Fruit fly (Drosophila melanogaster) whole organism, wandering third instar larva: ENCODE data around the gene CG18428.

Experiments
- Abd-B ChIP-seq: fragments of >200 bp; optimal IDR thresholded peaks from 2 replicates; lab custom pipeline; 2017; ENCODE audit warnings: missing biosample characterization, missing genetic modification characterization
- CG32264 ChIP-seq: fragments of 200-800 bp; sonication (Bioruptor generic); optimal IDR thresholded peaks from 2 replicates; lab custom pipeline; 2016; ENCODE audit warnings: missing biosample characterization, missing genetic modification characterization
- CG9705 ChIP-seq: fragments of 200-800 bp; sonication (Bioruptor generic); optimal IDR thresholded peaks from 2 replicates; lab custom pipeline; 2018; ENCODE audit warnings: missing biosample characterization, mild to moderate bottlenecking, missing genetic modification characterization
- CrebA ChIP-seq: fragments of 200-800 bp; sonication (Bioruptor generic); optimal IDR thresholded peaks from 2 replicates; lab custom pipeline; 2016; ENCODE audit warnings: missing biosample characterization, mild to moderate bottlenecking, missing genetic modification characterization, borderline replicate concordance
- Dfd ChIP-seq: fragments of >200 bp; optimal IDR thresholded peaks from 2 replicates; lab custom pipeline; 2017; ENCODE audit warnings: missing biosample characterization, missing genetic modification characterization
- Dif ChIP-seq: fragments of 200-275, 200-300 bp; sonication (Bioruptor generic); optimal IDR thresholded peaks from 2 replicates; lab custom pipeline; 2018; ENCODE audit warnings: missing biosample characterization, missing genetic modification characterization; ENCODE audit not compliant: partially characterized antibody
- GATAd ChIP-seq: sonication (Bioruptor generic); optimal IDR thresholded peaks from 2 replicates; lab custom pipeline; 2016; ENCODE audit warnings: missing biosample characterization, missing genetic modification characterization
- HLH106 ChIP-seq: fragments of 200-800 bp; optimal IDR thresholded peaks from 3 replicates; lab custom pipeline; 2019; ENCODE audit warnings: missing biosample characterization, mild to moderate bottlenecking, missing genetic modification characterization, moderate library complexity
- Hnf4 ChIP-seq: fragments of 200-800 bp; sonication (Bioruptor generic); optimal IDR thresholded peaks from 2 replicates; lab custom pipeline; 2016; ENCODE audit warnings: missing biosample characterization, mild to moderate bottlenecking, missing genetic modification characterization
- Hr78 ChIP-seq: fragments of >200 bp; optimal IDR thresholded peaks from 2 replicates; lab custom pipeline; 2017; ENCODE audit warnings: missing biosample characterization, missing genetic modification characterization
- Hr83 ChIP-seq: fragments of 200-300 bp; sonication (Bioruptor generic); optimal IDR thresholded peaks from 2 replicates; lab custom pipeline; 2016; ENCODE audit warnings: missing biosample characterization, mild to moderate bottlenecking, missing genetic modification characterization, moderate library complexity; ENCODE audit not compliant: poor library complexity, severe bottlenecking
- Jra ChIP-seq: sonication (Bioruptor generic); optimal IDR thresholded peaks from 2 replicates; lab custom pipeline; 2016; ENCODE audit warnings: missing biosample characterization, missing genetic modification characterization
- Mio ChIP-seq: sonication (Bioruptor generic); optimal IDR thresholded peaks from 2 replicates; lab custom pipeline; 2016; ENCODE audit warnings: missing biosample characterization, missing genetic modification characterization
- Myc ChIP-seq: fragments of >200 bp; optimal IDR thresholded peaks from 2 replicates; lab custom pipeline; 2017
- N ChIP-seq: fragments of >200 bp; optimal IDR thresholded peaks from 2 replicates; lab custom pipeline; 2018; ENCODE audit warnings: missing biosample characterization, missing external identifiers, missing genetic modification characterization
- OdsH ChIP-seq: fragments of 200-800 bp; sonication (Bioruptor generic); optimal IDR thresholded peaks from 2 replicates; lab custom pipeline; 2016; ENCODE audit warnings: missing biosample characterization, mild to moderate bottlenecking, missing genetic modification characterization
- Rel ChIP-seq, 2 experiments: fragments of 200-800 bp; sonication (Bioruptor generic) in 1 of 2; optimal IDR thresholded peaks; 2 replicates in 1 of 2; 3 replicates in 1 of 2; lab custom pipeline; 2016 to 2019; ENCODE audit warnings: mild to moderate bottlenecking in 2 of 2, missing biosample characterization in 2 of 2, missing genetic modification characterization in 2 of 2, moderate library complexity in 1 of 2
- Sp1 ChIP-seq: fragments of 200-800 bp; sonication (Bioruptor generic); optimal IDR thresholded peaks from 3 replicates; lab custom pipeline; 2019; ENCODE audit warnings: missing biosample characterization, mild to moderate bottlenecking, missing genetic modification characterization, moderate library complexity
- Vsx2 ChIP-seq: fragments of 200-300, 225-300 bp; sonication (Bioruptor generic); optimal IDR thresholded peaks from 2 replicates; lab custom pipeline; 2018; ENCODE audit warnings: missing biosample characterization, missing genetic modification characterization; ENCODE audit not compliant: partially characterized antibody
- br ChIP-seq: fragments of 200-800 bp; sonication (Bioruptor generic); optimal IDR thresholded peaks from 2 replicates; lab custom pipeline; 2016; ENCODE audit warnings: missing biosample characterization, missing genetic modification characterization
- brk ChIP-seq: fragments of 200-800 bp; sonication (Bioruptor generic); optimal IDR thresholded peaks from 2 replicates; lab custom pipeline; 2016; ENCODE audit warnings: missing biosample characterization, mild to moderate bottlenecking, missing genetic modification characterization
- dl ChIP-seq, 2 experiments: fragments of 175-275, 200-275 bp in 1 of 2; fragments of 200-275 bp in 1 of 2; sonication (Bioruptor generic); optimal IDR thresholded peaks; lab custom pipeline; 2018; ENCODE audit warnings: mild to moderate bottlenecking in 2 of 2, missing biosample characterization in 2 of 2, missing genetic modification characterization in 2 of 2, moderate library complexity in 2 of 2; ENCODE audit not compliant: partially characterized antibody in 2 of 2, insufficient read depth in 1 of 2
- dmrt93B ChIP-seq: fragments of 200-800 bp; sonication (Bioruptor generic); optimal IDR thresholded peaks from 2 replicates; lab custom pipeline; 2018; ENCODE audit warnings: missing biosample characterization, mild to moderate bottlenecking, missing genetic modification characterization
- dsf ChIP-seq: sonication (Bioruptor generic); optimal IDR thresholded peaks from 2 replicates; lab custom pipeline; 2016; ENCODE audit warnings: missing biosample characterization, missing genetic modification characterization, borderline replicate concordance
- ey ChIP-seq: fragments of 200-800 bp; sonication (Bioruptor generic); optimal IDR thresholded peaks from 2 replicates; lab custom pipeline; 2016; ENCODE audit warnings: missing biosample characterization, missing genetic modification characterization
- foxo ChIP-seq, 2 experiments: fragments of 200-800 bp; sonication (Bioruptor generic); optimal IDR thresholded peaks; 2 replicates in 1 of 2; 3 replicates in 1 of 2; lab custom pipeline; 2016 to 2017; ENCODE audit warnings: missing biosample characterization in 2 of 2, missing genetic modification characterization in 2 of 2
- fru ChIP-seq: fragments of 200-800 bp; sonication (Bioruptor generic); optimal IDR thresholded peaks from 3 replicates; lab custom pipeline; 2016; ENCODE audit warnings: missing biosample characterization, mild to moderate bottlenecking, missing genetic modification characterization
- h ChIP-seq: fragments of 200-800 bp; sonication (Bioruptor generic); optimal IDR thresholded peaks from 3 replicates; lab custom pipeline; 2016; ENCODE audit warnings: missing biosample characterization, mild to moderate bottlenecking, missing genetic modification characterization
- jim ChIP-seq: fragments of 175-275, 200-325 bp; sonication (Bioruptor generic); optimal IDR thresholded peaks from 2 replicates; lab custom pipeline; 2016; ENCODE audit warnings: missing biosample characterization, mild to moderate bottlenecking, missing genetic modification characterization
- lola ChIP-seq: fragments of >200 bp; optimal IDR thresholded peaks from 2 replicates; lab custom pipeline; 2017; ENCODE audit warnings: missing biosample characterization, missing genetic modification characterization
- pan ChIP-seq: fragments of >200 bp; optimal IDR thresholded peaks from 2 replicates; lab custom pipeline; 2017
- psq ChIP-seq: fragments of 200-800 bp; sonication (Bioruptor generic); optimal IDR thresholded peaks from 3 replicates; lab custom pipeline; 2017; ENCODE audit warnings: missing biosample characterization, mild to moderate bottlenecking, missing genetic modification characterization, moderate library complexity
- rgr ChIP-seq: fragments of 200-800 bp; sonication (Bioruptor generic); optimal IDR thresholded peaks from 3 replicates; lab custom pipeline; 2016; ENCODE audit warnings: missing biosample characterization, mild to moderate bottlenecking, missing genetic modification characterization
- sage ChIP-seq: fragments of 200-800 bp; sonication (Bioruptor generic); optimal IDR thresholded peaks from 2 replicates; lab custom pipeline; 2016; ENCODE audit warnings: missing biosample characterization, mild to moderate bottlenecking, missing genetic modification characterization
- sv ChIP-seq: fragments of 200-800 bp; sonication (Bioruptor generic); optimal IDR thresholded peaks from 3 replicates; lab custom pipeline; 2016; ENCODE audit warnings: missing biosample characterization, missing genetic modification characterization
- tai ChIP-seq: sonication (Bioruptor generic); optimal IDR thresholded peaks from 2 replicates; lab custom pipeline; 2016; ENCODE audit warnings: missing biosample characterization, missing genetic modification characterization
- usp ChIP-seq: fragments of >200 bp; optimal IDR thresholded peaks from 2 replicates; lab custom pipeline; 2017; ENCODE audit warnings: missing biosample characterization, missing genetic modification characterization
- woc ChIP-seq: sonication (Bioruptor generic); optimal IDR thresholded peaks from 2 replicates; lab custom pipeline; 2016; ENCODE audit warnings: missing biosample characterization, mild to moderate bottlenecking, missing genetic modification characterization

CG18428 gene

dm6 chr3R:24108902-24109389, at the start of gene CG18428, which contains the start of gene eIF4EHP:
TSS of gene CG18428 (plus strand) at chr3R:24109336.
TSS of gene eIF4EHP (minus strand) at chr3R:24108960.
- TF ChIP-seq OdsH (GFP tag; lab: Kevin White, UChicago) (peak; percentile 99), Rel (GFP tag; optimal IDR thresholded peaks at IDR 0.05; lab: Kevin White, UChicago) (peak; percentile 83), Rel (tag; optimal IDR thresholded peaks at IDR 0.05; lab: Kevin White, UChicago) (peak; percentile 95), CG32264 (GFP tag; lab: Kevin White, UChicago) (peak; percentile 41), sage (GFP tag; lab: Kevin White, UChicago) (peak; percentile 94), br (GFP tag; lab: Kevin White, UChicago) (peak; percentile 89), psq (GFP tag; lab: Kevin White, UChicago) (peak; percentile 98), tai (GFP tag; lab: Kevin White, UChicago) (no peak), foxo (GFP tag; optimal IDR thresholded peaks at IDR 0.05; lab: Kevin White, UChicago) (peak in 1 of 2 experiments; percentile 99), lola (GFP tag; lab: Kevin White, UChicago) (no peak), usp (GFP tag; lab: Kevin White, UChicago) (no peak), dl (GFP tag; optimal IDR thresholded peaks at IDR 0.05; lab: Kevin White, UChicago; ENCODE audit: insufficient read depth in 1 of 2, partially characterized antibody in 2 of 2) (no peak), Myc (lab: Kevin White, UChicago) (peak; percentile 79), woc (GFP tag; lab: Kevin White, UChicago) (peak; percentile 94), CG9705 (peak; percentile 99), pan (lab: Kevin White, UChicago) (peak; percentile 84), Hr83 (GFP tag; lab: Kevin White, UChicago) (peak; percentile 94), GATAd (peak; percentile 76), ey (GFP tag; lab: Kevin White, UChicago) (peak; percentile 88), jim (GFP tag; lab: Kevin White, UChicago) (peak; percentile 30), brk (GFP tag; lab: Kevin White, UChicago) (peak; percentile 95), N (GFP tag; lab: Kevin White, UChicago) (no peak), Hnf4 (GFP tag; lab: Kevin White, UChicago) (peak; percentile 91), Dfd (GFP tag; lab: Kevin White, UChicago) (peak; percentile 98), HLH106 (tag; lab: Kevin White, UChicago) (peak; percentile 100), Dif (GFP tag; lab: Kevin White, UChicago) (peak; percentile 34), dmrt93B (GFP tag; lab: Kevin White, UChicago) (peak; percentile 99), Hr78 (no peak), Sp1 (GFP tag; lab: Kevin White, UChicago) (peak; percentile 100), Abd-B (no peak), dsf (GFP tag; lab: Kevin White, UChicago) (peak; percentile 87), Vsx2 (GFP tag; lab: Kevin White, UChicago) (no peak), fru (GFP tag; lab: Kevin White, UChicago) (peak; percentile 87), Mio (GFP tag; lab: Kevin White, UChicago) (peak; percentile 70), sv (GFP tag; lab: Kevin White, UChicago) (peak; percentile 94), CrebA (GFP tag; lab: Kevin White, UChicago) (no peak), h (GFP tag; lab: Kevin White, UChicago) (peak; percentile 96), rgr (peak; percentile 99), Jra (GFP tag; lab: Kevin White, UChicago) (peak; percentile 82)
- TF ChIP-seq, all 38 proteins: peak for 29

DNA sequence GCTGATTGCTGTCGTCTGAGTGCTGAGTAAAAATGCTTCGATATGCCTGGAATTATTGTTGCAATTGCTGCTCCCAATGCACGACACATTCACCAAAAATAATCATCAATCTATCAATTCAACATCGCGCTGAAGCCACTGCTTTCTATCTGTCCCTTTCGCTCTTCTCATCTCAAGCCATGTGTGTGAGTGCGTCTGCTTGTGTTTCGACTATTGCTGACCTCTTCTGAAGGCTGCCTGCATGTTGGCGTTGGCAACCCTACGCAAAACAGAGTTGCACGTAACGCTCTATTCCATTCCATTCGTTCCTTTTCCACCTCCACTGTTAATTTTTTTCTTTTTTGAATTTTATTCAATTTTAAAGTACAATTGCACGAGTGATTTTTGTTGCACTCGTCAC, 43.4 kb upstream of the CG18428 start:
- no peak for TF ChIP-seq tai (GFP tag; lab: Kevin White, UChicago)
- TF ChIP-seq woc (GFP tag; lab: Kevin White, UChicago): no peak
- TF ChIP-seq dl (GFP tag; optimal IDR thresholded peaks at IDR 0.05; lab: Kevin White, UChicago; ENCODE audit: insufficient read depth in 1 of 2, partially characterized antibody in 2 of 2): no peak
- TF ChIP-seq Hr83 (GFP tag; lab: Kevin White, UChicago): no peak
- no peak for TF ChIP-seq N (GFP tag; lab: Kevin White, UChicago)
- no peak for TF ChIP-seq br (GFP tag; lab: Kevin White, UChicago)
- TF ChIP-seq brk (GFP tag; lab: Kevin White, UChicago): no peak
